Worm (Caenorhabditis elegans): ENCODE data around the gene srh-209.

The srh-209 gene

ce11 chrV:18430826-18431225 is 26.2 kb upstream of the srh-209 start:
- TF ChIP-seq nhr-25 (tag; optimal IDR thresholded peaks at IDR 0.05), result no peak
- TF ChIP-seq ZK546.5 (tag; optimal IDR thresholded peaks at IDR 0.05), result no peak
- no peak for TF ChIP-seq nhr-77 (tag; optimal IDR thresholded peaks at IDR 0.05)
- TF ChIP-seq pha-4 (tag; optimal IDR thresholded peaks at IDR 0.05), result no peak
- TF ChIP-seq skn-1 (tag; optimal IDR thresholded peaks at IDR 0.05), result no peak

- TF ChIP-seq nhr-67 (tag; optimal IDR thresholded peaks at IDR 0.05) (no peak), pqm-1 (tag; optimal IDR thresholded peaks at IDR 0.05) (no peak), snpc-4 (tag; optimal IDR thresholded peaks at IDR 0.05) (no peak), nhr-76 (tag; optimal IDR thresholded peaks at IDR 0.05) (no peak), elt-3 (tag; optimal IDR thresholded peaks at IDR 0.05) (no peak), lin-39 (tag; optimal IDR thresholded peaks at IDR 0.05) (no peak), ama-1 (optimal IDR thresholded peaks at IDR 0.05) (no peak), aly-2 (tag; optimal IDR thresholded peaks at IDR 0.05) (no peak), lsy-12 (tag; optimal IDR thresholded peaks at IDR 0.05) (no peak), egl-27 (tag; optimal IDR thresholded peaks at IDR 0.05) (no peak)
These were observed 21.6 kb upstream of the srh-209 start, which contains the start of gene srw-83 for ce11 chrV:18426280-18426679. Gene srw-83, plus strand, starts transcription at chrV:18426580.

- TF ChIP-seq snpc-4 (tag; optimal IDR thresholded peaks at IDR 0.05) (no peak), egl-27 (tag; optimal IDR thresholded peaks at IDR 0.05) (no peak), jun-1 (tag; optimal IDR thresholded peaks at IDR 0.05) (no peak), nhr-23 (tag; optimal IDR thresholded peaks at IDR 0.05) (no peak), ceh-9 (tag; optimal IDR thresholded peaks at IDR 0.05) (no peak), nhr-76 (tag; optimal IDR thresholded peaks at IDR 0.05) (no peak), ceh-82 (tag; optimal IDR thresholded peaks at IDR 0.05) (no peak), elt-2 (tag; optimal IDR thresholded peaks at IDR 0.05) (no peak), eor-1 (tag; optimal IDR thresholded peaks at IDR 0.05) (no peak), fkh-2 (tag; optimal IDR thresholded peaks at IDR 0.05) (no peak), mml-1 (tag; optimal IDR thresholded peaks at IDR 0.05) (no peak), lsy-12 (tag; optimal IDR thresholded peaks at IDR 0.05) (no peak)
These were observed 20.9 kb upstream of the srh-209 start, which contains the start of gene ZK262.19 for ce11 chrV:18425544-18425943. Gene ZK262.19, minus strand, starts transcription at chrV:18425644.

ce11 chrV:18424471-18424870 is 19.8 kb upstream of the srh-209 start, which contains the start of gene ZK262.4:
Gene ZK262.4, minus strand, starts transcription at chrV:18424571.
- TF ChIP-seq nhr-67 (tag; optimal IDR thresholded peaks at IDR 0.05) (no peak), ztf-4 (tag; optimal IDR thresholded peaks at IDR 0.05) (no peak), R02D3.7 (tag; optimal IDR thresholded peaks at IDR 0.05) (no peak), fkh-10 (GFP tag; optimal IDR thresholded peaks at IDR 0.05) (no peak)

- TF ChIP-seq nhr-67 (tag; optimal IDR thresholded peaks at IDR 0.05), result no peak
- TF ChIP-seq fkh-10 (GFP tag; optimal IDR thresholded peaks at IDR 0.05), result no peak
- TF ChIP-seq egl-5 (tag; optimal IDR thresholded peaks at IDR 0.05), result no peak
- no peak for TF ChIP-seq unc-39 (tag; optimal IDR thresholded peaks at IDR 0.05)
- TF ChIP-seq mdl-1 (tag; optimal IDR thresholded peaks at IDR 0.05), result no peak
- no peak for TF ChIP-seq nhr-76 (tag; optimal IDR thresholded peaks at IDR 0.05)
- no peak for TF ChIP-seq hmg-11 (tag; optimal IDR thresholded peaks at IDR 0.05)
- no peak for TF ChIP-seq R02D3.7 (tag; optimal IDR thresholded peaks at IDR 0.05)
- TF ChIP-seq sea-2 (GFP tag; optimal IDR thresholded peaks at IDR 0.05), result no peak
These were observed 16.1 kb upstream of the srh-209 start, which contains the start of gene srj-26 for ce11 chrV:18420797-18421196. Gene srj-26, plus strand, starts transcription at chrV:18421097.

- TF ChIP-seq pha-4 (tag; optimal IDR thresholded peaks at IDR 0.05) (peak; percentile 1), elt-3 (tag; optimal IDR thresholded peaks at IDR 0.05) (no peak)
These were observed 9.4 kb upstream of the srh-209 start, which contains the start of gene txt-8 for ce11 chrV:18414051-18414450. Gene txt-8, plus strand, starts transcription at chrV:18414351.

ce11 chrV:18412887-18413286 is 8.2 kb upstream of the srh-209 start, which contains the start of gene ZK262.2:
Gene ZK262.2, minus strand, starts transcription at chrV:18412987.
- TF ChIP-seq pha-4 (tag; optimal IDR thresholded peaks at IDR 0.05) (peak; percentile 9), nhr-67 (tag; optimal IDR thresholded peaks at IDR 0.05) (no peak)

All from whole organism, L3 larva.